Worm (Caenorhabditis elegans): Measurements from ENCODE around the gene ZK250.13.

DNA sequence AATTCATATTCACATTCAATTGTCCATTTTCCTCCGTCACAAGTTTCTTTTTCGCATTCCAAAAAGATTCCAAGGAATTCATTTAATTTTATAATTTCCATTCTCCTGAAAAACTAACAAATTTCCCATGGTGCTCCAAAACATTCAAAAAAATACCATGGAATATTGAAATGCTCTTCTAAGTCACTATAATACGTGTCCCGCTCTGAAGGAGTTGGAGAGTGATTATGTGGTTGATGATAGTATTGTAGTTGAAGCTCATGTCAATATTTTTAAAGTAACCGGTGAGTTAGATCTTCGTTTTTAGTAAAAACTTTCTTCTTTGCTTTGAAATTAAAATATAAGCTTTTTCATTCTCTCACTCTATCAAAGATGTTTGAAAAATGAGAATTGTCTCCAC lies 48.9 kb downstream of the ZK250.13 start, which contains the start of gene math-9:
- TF ChIP-seq ztf-11 (tag; optimal IDR thresholded peaks at IDR 0.05) (no peak), R02D3.7 (tag; optimal IDR thresholded peaks at IDR 0.05) (no peak), unc-62 (GFP tag; optimal IDR thresholded peaks at IDR 0.05 in 1 of 2) (no peak), unc-62 (tag; optimal IDR thresholded peaks at IDR 0.05) (no peak), nhr-25 (tag; optimal IDR thresholded peaks at IDR 0.05; ENCODE audit: borderline replicate concordance, insufficient read depth) (no peak), ceh-62 (tag; optimal IDR thresholded peaks at IDR 0.05) (no peak), daf-16 (GFP tag; optimal IDR thresholded peaks at IDR 0.05) (no peak), daf-16 (tag; optimal IDR thresholded peaks at IDR 0.05) (no peak), lin-13 (GFP tag; optimal IDR thresholded peaks at IDR 0.05) (no peak), nhr-28 (tag; optimal IDR thresholded peaks at IDR 0.05) (no peak), fos-1 (tag; optimal IDR thresholded peaks at IDR 0.05) (no peak), gei-8 (GFP tag; optimal IDR thresholded peaks at IDR 0.05) (no peak), F49E8.2 (tag; optimal IDR thresholded peaks at IDR 0.05; ENCODE audit: borderline replicate concordance) (no peak), lsy-2 (tag; optimal IDR thresholded peaks at IDR 0.05) (no peak)
